Fruit fly (Drosophila melanogaster) whole organism: ENCODE data around the gene CG4009.

Experiments used
- CG8478 ChIP-seq: fragments of >200 bp; optimal IDR thresholded peaks from 2 replicates; lab custom pipeline; 2018; ENCODE audit warnings: inconsistent platforms
- Dll ChIP-seq: fragments of >200 bp; optimal IDR thresholded peaks from 2 replicates; lab custom pipeline; 2017
- EcR ChIP-seq, 2 experiments: fragments of >200 bp; optimal IDR thresholded peaks; 2 replicates each; lab custom pipeline; 2017; ENCODE audit warnings: missing biosample characterization in 2 of 2, missing genetic modification characterization in 2 of 2, missing genetic modification reagents in 2 of 2
- pan ChIP-seq: fragments of >200 bp; optimal IDR thresholded peaks from 2 replicates; lab custom pipeline; 2017
- psq ChIP-seq: fragments of >200 bp; optimal IDR thresholded peaks from 2 replicates; lab custom pipeline; 2017
- usp ChIP-seq: fragments of >200 bp; optimal IDR thresholded peaks from 2 replicates; lab custom pipeline; 2017; ENCODE audit warnings: missing biosample characterization, missing genetic modification characterization, mixed read lengths

Gene CG4009

DNA sequence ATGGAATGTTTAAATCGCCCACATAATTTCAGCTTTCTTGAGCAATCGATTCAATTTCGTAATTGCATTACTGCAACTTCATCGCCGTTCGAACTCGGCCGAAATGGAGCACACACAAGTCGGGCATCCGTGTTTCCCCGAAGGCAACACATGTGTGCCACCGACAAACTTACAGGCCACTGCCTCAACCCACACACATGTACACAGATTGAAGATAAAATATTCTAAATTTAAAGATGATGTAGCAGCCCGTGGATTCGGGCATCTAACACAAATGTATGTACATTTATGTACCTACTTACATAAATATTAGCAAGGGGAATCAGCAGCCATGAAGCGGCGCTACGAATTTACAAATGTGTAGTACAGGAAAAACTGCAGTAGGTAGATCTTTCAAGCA is 30.2 kb upstream of the CG4009 start:
- TF ChIP-seq usp (GFP tag; lab: Kevin White, UChicago) (no peak), CG8478 (lab: Kevin White, UChicago) (no peak), psq (lab: Kevin White, UChicago) (no peak), EcR (GFP tag; optimal IDR thresholded peaks at IDR 0.05; lab: Kevin White, UChicago) (no peak), pan (lab: Kevin White, UChicago) (no peak), Dll (no peak)

DNA sequence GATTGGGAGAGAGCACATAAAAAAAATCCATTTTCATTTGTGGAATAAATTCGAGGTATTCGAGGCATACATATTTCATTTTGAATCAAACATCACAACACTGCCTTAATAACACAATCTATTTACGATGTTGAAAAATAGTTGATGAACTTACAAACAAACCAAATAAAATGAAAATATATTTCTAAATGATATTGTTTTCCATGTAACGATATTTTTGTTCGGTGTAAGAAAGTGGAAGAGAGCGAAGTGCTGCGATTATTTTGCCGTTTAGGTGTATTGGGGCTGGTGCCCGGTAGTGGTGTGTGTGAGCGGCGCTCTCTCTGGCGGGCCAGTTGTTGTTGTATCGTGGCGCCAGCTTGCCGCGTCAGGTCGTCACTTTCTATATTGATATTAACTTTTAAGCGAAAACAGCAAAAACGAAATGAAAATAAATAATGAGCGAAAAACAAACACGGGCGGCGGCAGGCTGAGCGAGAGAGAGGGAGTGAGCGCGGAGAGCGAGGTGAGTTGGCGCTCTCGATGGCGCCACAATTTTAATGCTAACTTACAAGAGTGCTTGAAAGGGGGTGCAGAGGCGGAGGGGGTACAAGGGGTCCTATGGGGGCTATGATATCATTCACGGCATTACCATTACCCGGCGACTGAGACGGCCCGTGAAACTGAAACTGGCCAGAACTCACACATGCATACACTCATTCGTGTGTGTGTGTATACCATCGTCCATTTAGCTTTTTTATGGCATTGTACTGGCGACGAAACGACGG is 29.4 kb upstream of the CG4009 start:
- TF ChIP-seq usp (GFP tag; lab: Kevin White, UChicago) (no peak), Dll (peak; percentile 95), CG8478 (lab: Kevin White, UChicago) (no peak), EcR (GFP tag; optimal IDR thresholded peaks at IDR 0.05; lab: Kevin White, UChicago) (no peak)

DNA sequence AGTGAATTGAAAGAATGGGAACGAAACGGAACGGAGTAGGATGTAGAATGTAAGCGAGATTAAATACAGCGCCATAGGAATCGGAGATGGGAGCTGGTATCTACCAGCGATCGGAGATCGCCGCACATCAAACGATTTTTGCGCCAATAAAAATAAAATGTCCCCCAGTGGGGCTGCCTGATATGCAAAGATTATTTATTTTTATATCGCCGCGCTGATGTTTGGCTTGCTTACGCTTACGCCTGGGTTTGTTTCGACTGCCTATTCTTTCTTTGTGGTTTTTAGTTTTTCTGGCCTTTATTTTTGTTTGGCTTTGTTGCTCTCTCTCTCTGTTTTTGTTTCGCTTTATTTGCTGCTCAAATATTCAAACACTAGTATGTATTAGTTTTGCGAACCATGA is 27.9 kb upstream of the CG4009 start:
- TF ChIP-seq CG8478 (lab: Kevin White, UChicago) = no peak
- no peak for TF ChIP-seq pan (lab: Kevin White, UChicago)
- no peak for TF ChIP-seq EcR (GFP tag; optimal IDR thresholded peaks at IDR 0.05; lab: Kevin White, UChicago)
- no peak for TF ChIP-seq usp (GFP tag; lab: Kevin White, UChicago)
- TF ChIP-seq psq (lab: Kevin White, UChicago) = no peak

DNA sequence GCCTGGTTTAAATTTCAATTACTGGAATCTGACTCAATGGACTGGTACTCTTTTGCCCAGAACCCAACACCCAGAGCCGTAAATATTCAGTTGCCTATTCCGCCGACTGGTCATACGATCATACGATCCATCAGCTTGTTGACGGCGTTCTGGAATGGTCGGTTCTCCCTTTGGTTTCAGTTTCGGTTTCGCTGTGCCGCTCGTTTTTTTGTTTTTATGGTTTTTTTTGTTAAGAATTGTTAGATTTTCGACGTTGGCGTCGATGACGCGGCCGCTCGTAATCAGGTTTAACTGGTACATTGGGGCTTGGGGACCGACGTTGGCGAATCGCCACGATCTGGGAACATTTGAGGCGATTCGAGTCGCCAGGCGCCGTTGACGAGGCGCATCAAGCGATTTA is 26.9 kb upstream of the CG4009 start:
- TF ChIP-seq Dll (no peak), CG8478 (lab: Kevin White, UChicago) (no peak), EcR (GFP tag; optimal IDR thresholded peaks at IDR 0.05; lab: Kevin White, UChicago) (no peak), usp (GFP tag; lab: Kevin White, UChicago) (no peak), pan (lab: Kevin White, UChicago) (no peak), psq (lab: Kevin White, UChicago) (no peak)

DNA sequence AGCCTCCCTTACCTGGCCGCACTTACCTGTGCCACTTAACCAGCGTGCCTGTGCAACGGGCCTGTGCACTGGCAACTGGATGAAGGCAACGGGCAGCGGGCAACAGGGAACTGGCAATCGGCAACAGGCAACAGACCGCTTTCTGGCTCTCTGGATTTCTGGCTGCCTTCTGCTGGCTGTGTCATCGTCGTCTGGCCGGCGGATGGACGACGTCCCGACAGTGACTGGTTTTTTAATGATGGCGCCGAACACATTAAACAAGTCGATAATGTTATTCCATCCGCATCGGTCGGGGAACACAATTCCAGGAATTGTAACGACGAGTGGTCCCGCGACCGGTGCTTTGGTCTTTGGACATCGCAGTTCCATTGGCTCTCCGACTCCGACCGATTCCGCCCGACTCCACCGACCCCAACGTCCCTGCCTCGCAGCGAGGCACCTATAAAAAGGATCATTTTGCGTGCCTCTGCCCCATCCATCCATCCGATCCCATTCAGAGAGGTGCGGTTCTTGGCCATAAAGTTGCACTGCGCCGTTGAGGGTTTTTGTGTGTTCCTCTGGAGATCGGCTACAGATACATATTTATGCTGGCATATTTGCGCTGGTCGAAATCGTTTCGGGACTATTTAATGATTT is 26.0 kb upstream of the CG4009 start:
- TF ChIP-seq Dll = peak; percentile 13
- no peak for TF ChIP-seq psq (lab: Kevin White, UChicago)

DNA sequence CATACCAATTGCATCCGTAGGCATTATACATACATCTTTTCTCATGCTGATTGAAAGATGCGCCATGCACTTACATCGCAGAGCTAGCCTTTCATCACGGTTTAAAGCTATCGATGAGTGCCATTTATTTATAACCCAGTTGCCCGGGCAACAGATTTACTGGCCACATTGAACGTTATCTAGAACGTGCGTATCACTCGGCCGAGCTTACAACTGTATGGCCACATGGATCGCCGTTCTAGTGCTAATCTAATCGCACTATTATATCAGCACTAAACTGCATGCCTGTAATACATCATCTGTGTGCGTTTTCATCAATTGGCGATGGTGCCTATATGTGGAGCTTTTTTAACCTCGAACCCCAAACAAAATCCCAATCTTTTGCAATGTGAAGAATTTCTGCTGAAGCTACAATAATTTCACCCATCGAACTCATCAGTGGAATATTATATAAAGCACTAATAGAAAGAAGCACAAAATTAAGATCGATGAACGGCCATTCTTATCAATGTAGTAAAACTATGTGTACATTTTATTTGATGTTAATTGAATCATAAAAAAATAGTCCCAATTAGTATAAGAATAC is 25.1 kb upstream of the CG4009 start:
- TF ChIP-seq usp (GFP tag; lab: Kevin White, UChicago) = no peak

DNA sequence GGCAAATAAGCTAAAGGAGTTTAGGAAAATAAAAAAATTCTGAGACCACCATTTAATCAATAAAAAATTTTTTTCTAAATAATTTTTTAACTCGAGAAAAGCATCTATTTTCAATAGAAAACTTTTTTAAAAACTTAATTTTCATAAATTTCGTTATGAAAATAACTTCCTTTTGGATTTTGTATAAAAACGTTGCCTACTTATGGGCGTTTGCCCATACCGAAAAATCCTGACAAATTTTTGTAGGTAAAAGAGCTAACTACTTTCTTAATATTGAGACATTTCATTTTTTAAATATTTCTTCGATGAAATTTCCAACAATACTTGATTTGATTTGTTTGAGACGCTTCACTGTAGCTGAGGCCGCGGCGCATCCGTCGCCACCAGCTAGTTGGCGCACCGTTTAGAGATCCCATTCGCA is 24.4 kb upstream of the CG4009 start:
- TF ChIP-seq Dll (no peak), usp (GFP tag; lab: Kevin White, UChicago) (no peak), CG8478 (lab: Kevin White, UChicago) (no peak), pan (lab: Kevin White, UChicago) (no peak), psq (lab: Kevin White, UChicago) (no peak), EcR (GFP tag; optimal IDR thresholded peaks at IDR 0.05; lab: Kevin White, UChicago) (no peak)

DNA sequence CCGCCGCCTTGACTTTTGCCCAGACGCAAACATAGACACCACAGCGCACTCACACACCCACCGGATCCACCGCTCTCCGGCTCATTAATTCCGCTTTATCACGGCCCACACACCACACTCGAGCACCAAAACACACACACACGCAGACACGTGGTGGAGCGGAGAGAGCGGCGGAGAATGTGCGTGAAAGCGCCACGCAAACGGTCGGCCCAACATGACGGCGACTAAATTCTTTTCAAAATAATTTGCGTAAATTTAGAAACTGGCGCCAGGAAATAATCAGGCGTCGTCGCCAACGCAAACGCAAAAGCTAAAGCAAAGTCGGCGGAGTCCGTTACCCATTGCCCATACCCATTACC is 23.9 kb upstream of the CG4009 start:
- TF ChIP-seq Dll (no peak), CG8478 (lab: Kevin White, UChicago) (no peak), psq (lab: Kevin White, UChicago) (no peak), usp (GFP tag; lab: Kevin White, UChicago) (no peak), pan (lab: Kevin White, UChicago) (no peak), EcR (GFP tag; optimal IDR thresholded peaks at IDR 0.05; lab: Kevin White, UChicago) (no peak)

DNA sequence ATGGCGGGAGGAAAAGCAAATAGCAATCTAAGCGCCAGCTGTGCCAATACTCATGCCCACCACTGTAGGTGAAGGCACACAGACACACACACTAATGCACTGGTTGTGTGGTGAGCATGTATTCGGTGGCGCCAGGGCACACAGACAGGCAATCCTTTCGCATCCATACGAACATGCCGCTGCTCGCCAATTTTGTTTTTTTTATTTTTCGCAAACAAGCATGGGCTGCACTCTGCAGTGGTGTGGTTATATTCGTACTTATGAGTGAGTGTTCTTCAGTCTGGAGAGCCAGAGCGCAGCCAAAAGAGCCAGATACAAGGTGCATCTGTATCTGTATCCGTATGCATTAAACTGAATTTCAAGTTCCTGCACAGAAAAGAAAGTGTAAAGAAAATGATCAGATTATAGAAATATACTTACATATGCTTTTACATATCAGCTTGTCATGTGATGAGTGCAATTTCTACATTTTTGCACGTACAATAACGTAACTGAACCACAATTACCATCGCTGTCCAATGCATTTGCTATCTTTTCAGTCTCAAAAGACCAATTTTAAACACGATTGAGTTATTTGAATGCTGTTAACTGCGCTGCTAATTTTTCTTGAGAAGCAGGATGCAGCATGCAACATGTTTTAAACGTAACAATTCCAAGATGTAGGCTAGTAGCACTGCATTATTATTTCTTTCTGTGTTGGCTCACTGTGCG is 23.4 kb upstream of the CG4009 start:
- no peak for TF ChIP-seq psq (lab: Kevin White, UChicago)
- TF ChIP-seq Dll = no peak
- no peak for TF ChIP-seq pan (lab: Kevin White, UChicago)
- TF ChIP-seq usp (GFP tag; lab: Kevin White, UChicago) = no peak
- no peak for TF ChIP-seq EcR (GFP tag; optimal IDR thresholded peaks at IDR 0.05; lab: Kevin White, UChicago)
- TF ChIP-seq CG8478 (lab: Kevin White, UChicago) = no peak

DNA sequence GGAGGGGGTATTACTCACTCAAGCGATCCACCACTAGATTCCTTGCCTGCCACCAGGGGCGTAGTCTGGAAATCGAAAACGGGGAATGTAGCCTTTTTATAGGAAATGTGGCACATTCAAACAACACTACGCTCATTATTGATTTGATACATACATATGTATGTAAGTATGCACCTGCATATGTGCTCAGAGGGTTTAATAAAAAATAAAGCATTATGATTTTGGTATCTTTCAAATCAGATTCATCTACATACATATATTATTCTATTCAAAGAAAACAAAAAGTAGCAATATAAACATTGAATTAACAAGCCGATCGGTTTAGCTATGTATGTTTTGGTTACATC is 21.0 kb upstream of the CG4009 start:
- no peak for TF ChIP-seq Dll
- no peak for TF ChIP-seq EcR (GFP tag; optimal IDR thresholded peaks at IDR 0.05; lab: Kevin White, UChicago)
- no peak for TF ChIP-seq usp (GFP tag; lab: Kevin White, UChicago)
- TF ChIP-seq pan (lab: Kevin White, UChicago) = no peak
- no peak for TF ChIP-seq CG8478 (lab: Kevin White, UChicago)
- TF ChIP-seq psq (lab: Kevin White, UChicago) = no peak

DNA sequence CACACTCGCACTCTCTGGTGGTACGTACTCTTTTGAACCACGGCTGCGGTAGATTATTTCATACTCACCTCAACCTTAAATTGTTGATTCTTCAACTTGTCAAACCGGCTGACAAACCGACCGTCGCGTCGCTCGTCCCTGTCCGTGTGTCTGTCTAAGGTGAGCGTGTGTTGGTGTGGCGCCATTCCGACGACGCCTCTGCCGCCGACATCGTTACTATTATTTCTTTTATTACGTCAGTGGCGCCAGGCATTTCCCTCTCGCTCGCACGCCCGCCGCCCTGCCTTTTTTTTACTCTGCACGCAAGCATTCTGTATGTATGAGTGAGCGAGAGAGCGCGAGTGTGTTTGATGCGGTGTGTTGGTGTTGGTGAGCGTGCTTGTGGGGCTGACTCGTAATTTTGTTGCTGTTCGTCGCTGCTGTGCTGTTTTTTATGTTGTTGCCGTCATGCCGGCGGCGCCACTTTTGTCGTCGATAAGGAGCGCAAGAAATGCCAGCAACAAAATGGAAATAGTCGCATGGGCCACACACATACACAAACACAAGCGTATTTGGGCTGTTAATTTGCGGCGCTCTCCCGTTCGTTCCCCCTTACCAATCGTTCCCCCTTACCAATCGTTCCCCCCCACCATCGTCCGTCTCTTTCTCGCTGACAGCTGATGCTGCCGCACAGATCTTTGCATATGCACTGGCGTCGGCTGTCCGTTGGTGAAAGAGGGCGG is 20.5 kb upstream of the CG4009 start:
- no peak for TF ChIP-seq usp (GFP tag; lab: Kevin White, UChicago)
- TF ChIP-seq CG8478 (lab: Kevin White, UChicago) = peak; percentile 77
- peak; percentile 97 for TF ChIP-seq Dll
- TF ChIP-seq EcR (GFP tag; optimal IDR thresholded peaks at IDR 0.05; lab: Kevin White, UChicago) = no peak
- TF ChIP-seq pan (lab: Kevin White, UChicago) = peak; percentile 51
- no peak for TF ChIP-seq psq (lab: Kevin White, UChicago)
